Fruit fly (Drosophila melanogaster): ENCODE results near the gene CG1986.

CG1986 gene

DNA sequence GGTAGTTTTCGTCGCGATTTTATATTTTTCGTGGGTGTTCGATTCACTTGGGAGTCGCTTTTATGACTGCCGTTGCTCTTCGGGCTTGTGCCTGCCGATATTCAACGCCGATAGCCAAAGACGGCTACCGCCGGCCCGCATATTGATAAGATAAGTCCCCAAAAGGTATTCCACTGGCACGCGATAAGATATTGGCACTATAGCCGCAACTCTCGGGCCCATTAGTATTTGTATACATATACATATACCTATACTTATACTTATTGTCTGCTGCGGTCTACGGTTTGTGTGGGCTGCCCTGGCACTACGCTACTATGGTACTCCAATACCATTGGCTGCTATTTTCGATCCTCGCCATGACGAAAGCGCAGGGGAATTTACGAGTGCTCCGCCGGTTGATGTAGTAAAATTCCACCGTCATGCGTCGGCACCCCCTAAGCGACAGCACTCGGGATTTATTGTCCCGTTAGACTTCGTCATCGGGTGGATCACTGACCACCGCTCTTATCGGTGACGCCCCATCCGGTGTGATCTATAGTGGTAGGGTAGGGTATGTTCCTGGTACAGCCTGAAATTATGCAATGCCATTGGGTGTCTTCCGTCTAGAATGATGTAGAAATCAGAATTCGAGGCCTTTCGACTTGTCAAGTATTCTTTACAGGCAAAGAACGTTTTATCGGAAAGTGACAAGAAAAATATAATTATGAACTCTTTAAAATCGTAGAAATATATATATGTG, 42.2 kb downstream of the CG1986 start, which contains the start of gene CG45060:
CG45060 (minus strand) TSS at position 59 of the 739 bp plus-strand sequence.
- TF ChIP-seq Pif1A (GFP tag; optimal IDR thresholded peaks at IDR 0.05) (no peak), CG9948 (tag; optimal IDR thresholded peaks at IDR 0.05) (no peak), EcR (GFP tag; optimal IDR thresholded peaks at IDR 0.05) (peak; percentile 46), CG17806 (tag; optimal IDR thresholded peaks at IDR 0.05) (no peak), CG32121 (GFP tag; IDR thresholded peaks at IDR 0.05) (no peak), CG15710 (tag; optimal IDR thresholded peaks at IDR 0.05) (no peak), CG8301 (tag; optimal IDR thresholded peaks at IDR 0.05) (no peak), CG10348 (GFP tag; IDR thresholded peaks at IDR 0.05) (no peak), CG12605 (GFP tag; IDR thresholded peaks at IDR 0.05) (no peak), CG14655 (GFP tag; optimal IDR thresholded peaks at IDR 0.05) (no peak), CG4496 (GFP tag; IDR thresholded peaks at IDR 0.05) (0 out of 3 replicates have a peak, but pooled peaks have one; percentile 32), fd96Ca (GFP tag; IDR thresholded peaks at IDR 0.05) (no peak), CG13204 (GFP tag; optimal IDR thresholded peaks at IDR 0.05) (no peak)

- TF ChIP-seq CG4496 (GFP tag; IDR thresholded peaks at IDR 0.05) (no peak), Pif1B (GFP tag; optimal IDR thresholded peaks at IDR 0.05) (no peak), CG14655 (GFP tag; optimal IDR thresholded peaks at IDR 0.05) (no peak), gl (tag; optimal IDR thresholded peaks at IDR 0.05) (no peak), CG34367 (tag; optimal IDR thresholded peaks at IDR 0.05) (no peak), CG8159 (tag; optimal IDR thresholded peaks at IDR 0.05) (no peak), CG9948 (tag; optimal IDR thresholded peaks at IDR 0.05) (no peak), Ets98B (GFP tag; IDR thresholded peaks at IDR 0.05) (no peak), CG15710 (tag; optimal IDR thresholded peaks at IDR 0.05) (no peak), Pif1A (GFP tag; optimal IDR thresholded peaks at IDR 0.05) (no peak), Snoo (tag; optimal IDR thresholded peaks at IDR 0.05) (no peak), CG12605 (GFP tag; IDR thresholded peaks at IDR 0.05) (no peak), fd96Ca (GFP tag; IDR thresholded peaks at IDR 0.05) (no peak), CG8301 (tag; optimal IDR thresholded peaks at IDR 0.05) (no peak), CG13204 (GFP tag; optimal IDR thresholded peaks at IDR 0.05) (no peak), D1 (tag; optimal IDR thresholded peaks at IDR 0.05) (no peak), CG17806 (tag; optimal IDR thresholded peaks at IDR 0.05) (no peak), rn (GFP tag; IDR thresholded peaks at IDR 0.05) (no peak), EcR (GFP tag; optimal IDR thresholded peaks at IDR 0.05) (no peak)
Measured at dm6 chrX:9864882-9865281, 46.0 kb downstream of the CG1986 start, which contains the start of gene Ser7. Ser7 (plus strand) TSS chrX:9865233.

Data from whole organism, pupa.